Worm (Caenorhabditis elegans) whole organism, early embryonic: ENCODE results near the gene F09C8.2.
A peak's percentile ranks its signal among the peaks of the same experiment; 100 is the strongest.

Source experiments
- B0310.2 ChIP-seq: sonication (generic microtip); optimal IDR thresholded peaks from 2 replicates; lab custom pipeline; 2016; ENCODE audit warnings: mild to moderate bottlenecking, missing genetic modification characterization, missing compliant biosample characterization
- F13C5.2 ChIP-seq: sonication (generic microtip); optimal IDR thresholded peaks from 2 replicates; lab custom pipeline; 2017; ENCODE audit warnings: mild to moderate bottlenecking, missing genetic modification characterization, inconsistent platforms, missing compliant biosample characterization
- aly-1 ChIP-seq: sonication (generic microtip); optimal IDR thresholded peaks from 2 replicates; lab custom pipeline; 2016; ENCODE audit warnings: missing genetic modification characterization, missing compliant biosample characterization
- ama-1 ChIP-seq: fragments of 150-350 bp; optimal IDR thresholded peaks from 2 replicates; lab custom pipeline; 2014
- ceh-13 ChIP-seq: fragments of 200-800 bp; sonication (Bioruptor generic); optimal IDR thresholded peaks from 2 replicates; lab custom pipeline; 2018; ENCODE audit warnings: mild to moderate bottlenecking, missing genetic modification characterization, missing compliant biosample characterization
- ceh-36 ChIP-seq: sonication (generic microtip); optimal IDR thresholded peaks from 2 replicates; lab custom pipeline; 2016; ENCODE audit warnings: missing genetic modification characterization, inconsistent platforms, missing compliant biosample characterization
- ets-7 ChIP-seq: sonication (generic microtip); optimal IDR thresholded peaks from 2 replicates; lab custom pipeline; 2016; ENCODE audit warnings: missing genotype, missing genetic modification characterization, missing compliant biosample characterization
- flt-1 ChIP-seq: fragments of 200-800 bp; sonication (Bioruptor generic); IDR thresholded peaks from 2 replicates; pipeline ENCODE4 v1.3.6; 2022; ENCODE audit warnings: missing genetic modification characterization, missing compliant biosample characterization
- hmbx-1 ChIP-seq: sonication (generic microtip); optimal IDR thresholded peaks from 2 replicates; lab custom pipeline; 2016; ENCODE audit warnings: mild to moderate bottlenecking, missing genetic modification characterization, missing compliant biosample characterization
- hmg-4 ChIP-seq: fragments of 200-800 bp; sonication (Bioruptor generic); optimal IDR thresholded peaks from 2 replicates; lab custom pipeline; 2018; ENCODE audit warnings: mild to moderate bottlenecking, missing genetic modification characterization, missing compliant biosample characterization
- hnd-1 ChIP-seq: sonication (generic microtip); optimal IDR thresholded peaks from 2 replicates; lab custom pipeline; 2016; ENCODE audit warnings: missing genetic modification characterization, missing compliant biosample characterization
- pes-1 ChIP-seq: fragments of 200-800 bp; sonication (Bioruptor generic); IDR thresholded peaks from 2 replicates; pipeline ENCODE4 v1.3.6; 2022; ENCODE audit warnings: missing genetic modification reagents, missing genetic modification characterization, missing compliant biosample characterization
- scrt-1 ChIP-seq: fragments of 200-800 bp; sonication (Bioruptor generic); IDR thresholded peaks from 2 replicates; pipeline ENCODE4 v1.3.6; 2022; ENCODE audit warnings: missing genetic modification characterization, missing compliant biosample characterization
- sea-1 ChIP-seq: fragments of 200-800 bp; sonication (Bioruptor generic); conservative IDR thresholded peaks from 2 replicates; pipeline ENCODE4 v1.3.6; 2022; ENCODE audit warnings: missing genetic modification characterization, missing compliant biosample characterization
- tbx-11 ChIP-seq: fragments of 200-800 bp; sonication (Bioruptor generic); IDR thresholded peaks from 2 replicates; pipeline ENCODE4 v1.3.6; 2022; ENCODE audit warnings: missing genetic modification characterization, missing compliant biosample characterization
- tbx-37 ChIP-seq: fragments of 200-800 bp; sonication (Bioruptor generic); conservative IDR thresholded peaks from 2 replicates; pipeline ENCODE4 v1.3.6; 2022; ENCODE audit warnings: missing genetic modification reagents, missing genetic modification characterization, missing compliant biosample characterization
- tra-4 ChIP-seq: sonication (generic microtip); optimal IDR thresholded peaks from 2 replicates; lab custom pipeline; 2017; ENCODE audit warnings: missing genetic modification characterization, missing compliant biosample characterization

The F09C8.2 gene

DNA sequence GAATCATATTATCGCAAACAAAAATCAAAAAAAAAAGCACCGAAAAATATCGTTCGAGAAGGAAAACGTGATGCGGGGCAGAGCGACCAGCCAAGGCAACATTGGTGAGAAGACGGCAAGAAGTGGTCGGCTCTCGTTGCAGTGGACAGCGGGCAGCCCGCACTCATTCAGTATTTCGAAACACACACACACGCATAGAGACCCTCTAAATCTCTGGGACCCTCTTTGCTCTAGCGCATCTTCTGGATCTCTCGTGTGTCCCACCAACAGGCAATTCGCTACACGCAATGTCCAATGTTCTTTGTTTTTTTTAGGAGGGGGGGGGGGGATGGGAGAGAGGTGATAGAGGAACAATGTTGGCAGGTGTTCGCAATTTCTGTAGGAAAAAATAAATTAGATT is 13.0 kb downstream of the F09C8.2 start:
- no peak for TF ChIP-seq tra-4 (tag; lab: Kevin White, UChicago)
- no peak for TF ChIP-seq pes-1
- TF ChIP-seq ceh-36 (tag; lab: Kevin White, UChicago), result no peak
- no peak for TF ChIP-seq flt-1
- TF ChIP-seq ets-7 (tag; lab: Kevin White, UChicago), result no peak
- peak; percentile 49 for TF ChIP-seq hmg-4 (GFP tag; lab: Kevin White, UChicago)
- TF ChIP-seq F13C5.2 (tag; lab: Kevin White, UChicago), result peak; percentile 42
- TF ChIP-seq tbx-11, result 0 out of 2 replicates have a peak, but pooled peaks have one; percentile 26
- peak; percentile 26; the same call in 1 of the 2 replicates for TF ChIP-seq tbx-37 (GFP tag; lab: Robert Waterston, UW)

DNA sequence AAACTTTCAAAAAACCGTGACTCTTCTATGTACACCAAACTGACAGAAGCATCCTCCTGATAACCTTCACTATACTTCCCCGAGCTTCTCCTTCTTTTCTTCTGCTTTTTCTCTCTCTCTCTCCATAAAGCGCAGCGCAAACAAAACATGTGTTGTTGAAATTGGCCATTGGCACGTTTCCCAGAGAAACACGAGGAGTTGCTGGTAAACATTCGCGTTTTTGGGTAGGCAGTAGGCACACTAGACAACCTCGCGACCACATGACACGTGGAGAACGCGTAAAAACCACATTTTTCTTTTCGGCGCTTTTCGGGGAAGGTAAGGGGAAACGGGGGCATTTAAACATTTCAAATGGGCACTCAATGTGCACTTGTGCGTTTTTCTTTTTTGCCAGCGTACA is 15.8 kb downstream of the F09C8.2 start:
- TF ChIP-seq F13C5.2 (tag; lab: Kevin White, UChicago) (no peak), scrt-1 (GFP tag; lab: Robert Waterston, UW) (no peak), hmg-4 (GFP tag; lab: Kevin White, UChicago) (peak; percentile 20), pes-1 (no peak), tra-4 (tag; lab: Kevin White, UChicago) (no peak), tbx-11 (no peak), sea-1 (GFP tag; lab: Robert Waterston, UW) (no peak)

DNA sequence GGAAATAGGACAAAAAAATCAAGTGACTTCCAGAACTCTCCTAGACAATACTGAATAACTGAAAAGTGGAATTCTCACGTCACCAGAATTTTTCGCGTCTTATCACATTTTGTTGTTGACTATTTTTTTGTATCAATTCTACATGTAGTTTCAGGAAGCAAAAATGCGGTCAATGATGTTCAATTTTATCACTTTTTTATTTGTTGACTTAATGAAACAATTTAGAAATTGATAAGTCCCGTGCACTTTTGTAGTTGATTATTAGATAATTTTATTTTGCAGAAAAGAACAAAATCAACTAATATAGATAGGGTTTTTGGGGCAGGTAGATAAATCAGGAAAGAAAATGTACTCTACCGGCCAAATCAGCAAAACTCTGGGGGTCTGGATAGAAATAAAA is 16.6 kb downstream of the F09C8.2 start:
- TF ChIP-seq tra-4 (tag; lab: Kevin White, UChicago) (no peak), aly-1 (tag; lab: Kevin White, UChicago) (no peak), hmg-4 (GFP tag; lab: Kevin White, UChicago) (no peak), hnd-1 (no peak), sea-1 (GFP tag; lab: Robert Waterston, UW) (no peak), hmbx-1 (no peak), flt-1 (no peak), scrt-1 (GFP tag; lab: Robert Waterston, UW) (no peak), ets-7 (tag; lab: Kevin White, UChicago) (no peak), F13C5.2 (tag; lab: Kevin White, UChicago) (no peak), tbx-37 (GFP tag; lab: Robert Waterston, UW) (no peak), tbx-11 (no peak)

DNA sequence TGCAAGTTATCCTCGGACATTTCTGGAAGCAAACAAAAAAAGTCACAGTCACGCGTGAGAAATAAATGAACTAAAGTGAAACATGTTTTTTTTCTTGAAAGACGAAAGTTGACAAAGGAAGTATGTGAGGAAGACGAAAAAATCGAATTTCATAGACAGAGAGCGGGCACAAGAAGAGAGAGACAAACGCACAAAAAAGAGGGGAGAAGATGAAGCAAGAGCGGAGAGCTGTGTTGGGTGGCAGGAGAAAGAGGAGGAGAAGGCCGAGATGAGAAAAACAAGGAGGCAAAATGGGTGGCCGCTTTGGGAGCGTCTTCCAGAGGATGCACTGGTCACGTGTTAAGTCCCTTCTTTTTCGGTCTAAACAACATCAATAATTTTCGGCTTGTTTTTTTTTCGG is 18.0 kb downstream of the F09C8.2 start, which contains the start of gene ZK1073.1:
Gene ZK1073.1 (minus strand): TSS at position 72 of the 400 bp plus-strand sequence.
- 0 out of 2 replicates have a peak, but pooled peaks have one; percentile 14 for TF ChIP-seq pes-1
- no peak for TF ChIP-seq hnd-1
- no peak for TF ChIP-seq ceh-36 (tag; lab: Kevin White, UChicago)
- no peak for TF ChIP-seq flt-1
- no peak for TF ChIP-seq hmg-4 (GFP tag; lab: Kevin White, UChicago)

DNA sequence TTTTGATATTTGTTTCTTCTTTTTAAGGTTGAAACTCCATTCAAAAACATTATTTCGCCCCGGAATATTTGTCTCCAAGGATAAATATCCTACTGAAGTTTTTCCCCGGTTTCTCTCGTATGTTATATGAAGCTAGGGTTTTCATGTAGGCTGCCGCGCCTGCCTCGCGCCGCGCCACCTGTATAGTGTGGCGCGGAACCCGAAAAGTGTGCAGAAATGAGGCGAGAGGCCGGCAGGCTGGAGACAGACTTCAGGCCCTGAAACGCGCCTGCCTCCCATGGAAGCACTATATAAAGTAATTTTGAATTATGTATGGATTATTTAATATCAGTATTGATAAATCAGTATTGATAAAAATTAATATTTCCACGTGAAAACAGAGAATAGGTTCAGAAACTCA is 22.0 kb downstream of the F09C8.2 start:
- TF ChIP-seq tbx-37 (GFP tag; lab: Robert Waterston, UW) (no peak), tbx-11 (no peak), tra-4 (tag; lab: Kevin White, UChicago) (no peak), pes-1 (no peak), ama-1 (lab: Kevin White, UChicago) (no peak), B0310.2 (tag; lab: Kevin White, UChicago) (no peak), flt-1 (no peak), aly-1 (tag; lab: Kevin White, UChicago) (no peak), ceh-36 (tag; lab: Kevin White, UChicago) (no peak), hnd-1 (no peak), ceh-13 (GFP tag; lab: Kevin White, UChicago) (no peak), ets-7 (tag; lab: Kevin White, UChicago) (no peak), hmg-4 (GFP tag; lab: Kevin White, UChicago) (no peak), sea-1 (GFP tag; lab: Robert Waterston, UW) (no peak), hmbx-1 (no peak), scrt-1 (GFP tag; lab: Robert Waterston, UW) (no peak), F13C5.2 (tag; lab: Kevin White, UChicago) (no peak)

DNA sequence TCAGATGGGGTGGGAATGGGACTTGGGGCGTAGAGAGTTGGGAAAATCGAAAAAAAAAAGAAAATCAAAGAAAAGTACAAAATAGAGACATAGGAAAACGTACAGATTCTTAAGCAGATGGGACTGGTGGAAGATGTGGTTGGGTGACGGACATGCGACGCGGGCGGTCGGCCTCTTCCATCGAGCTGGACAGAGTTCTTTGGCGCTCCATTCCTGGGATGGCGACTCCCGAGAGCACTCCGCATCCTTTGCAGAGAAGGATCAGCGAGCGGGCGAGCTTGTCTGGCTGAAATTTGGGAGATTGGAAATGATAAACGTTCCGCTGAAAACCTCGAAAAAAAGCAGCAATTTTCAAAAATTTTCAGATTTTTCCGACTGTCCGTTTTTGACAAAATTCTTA is 22.5 kb downstream of the F09C8.2 start:
- no peak for TF ChIP-seq tra-4 (tag; lab: Kevin White, UChicago)
- no peak for TF ChIP-seq B0310.2 (tag; lab: Kevin White, UChicago)
- no peak for TF ChIP-seq hmg-4 (GFP tag; lab: Kevin White, UChicago)
- TF ChIP-seq sea-1 (GFP tag; lab: Robert Waterston, UW), result no peak
- TF ChIP-seq tbx-11, result no peak
- TF ChIP-seq aly-1 (tag; lab: Kevin White, UChicago), result no peak

DNA sequence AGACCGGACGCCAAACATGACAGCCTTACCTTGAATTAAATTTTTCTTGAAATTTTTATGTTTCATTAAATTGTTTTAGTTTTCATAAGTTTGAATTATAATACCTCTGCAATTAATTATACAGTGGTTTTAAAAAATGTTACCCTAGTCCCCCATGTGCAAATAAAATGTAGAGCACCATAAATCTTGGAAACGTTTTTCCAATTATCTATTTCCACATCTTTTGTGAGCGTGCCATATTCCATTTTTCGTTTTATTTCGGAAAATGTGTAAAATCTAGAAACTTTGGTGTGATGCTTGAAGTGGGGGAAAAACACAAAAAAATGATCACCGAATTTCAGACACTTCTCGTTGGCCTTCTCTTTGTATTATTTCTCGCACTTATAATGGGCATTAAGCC is 24.2 kb downstream of the F09C8.2 start:
- TF ChIP-seq tra-4 (tag; lab: Kevin White, UChicago), result no peak
- no peak for TF ChIP-seq ceh-13 (GFP tag; lab: Kevin White, UChicago)

DNA sequence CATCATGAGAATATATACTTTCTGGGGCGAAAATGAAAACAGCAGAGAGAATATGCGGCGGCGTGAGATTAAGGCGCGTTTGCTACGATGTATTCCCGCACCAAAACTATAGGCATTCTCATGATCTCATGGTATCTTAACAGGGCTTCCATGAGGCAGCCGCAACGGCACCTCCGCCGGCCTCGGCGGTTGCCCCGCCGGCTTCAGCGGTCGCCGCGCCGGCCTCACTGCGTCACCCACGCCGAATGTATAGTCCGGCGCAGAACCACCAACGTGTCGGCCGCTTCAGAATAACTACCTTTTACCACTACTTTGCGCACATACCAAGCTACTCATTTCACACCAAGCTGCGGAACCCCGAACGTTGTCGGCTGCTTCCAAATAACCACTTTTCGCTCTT is 29.2 kb downstream of the F09C8.2 start:
- TF ChIP-seq sea-1 (GFP tag; lab: Robert Waterston, UW) (no peak), tra-4 (tag; lab: Kevin White, UChicago) (no peak), ceh-13 (GFP tag; lab: Kevin White, UChicago) (no peak), hnd-1 (no peak), F13C5.2 (tag; lab: Kevin White, UChicago) (no peak), aly-1 (tag; lab: Kevin White, UChicago) (no peak), scrt-1 (GFP tag; lab: Robert Waterston, UW) (no peak), ama-1 (lab: Kevin White, UChicago) (no peak), hmg-4 (GFP tag; lab: Kevin White, UChicago) (no peak), ets-7 (tag; lab: Kevin White, UChicago) (no peak), tbx-11 (no peak), hmbx-1 (no peak), B0310.2 (tag; lab: Kevin White, UChicago) (no peak), pes-1 (no peak), tbx-37 (GFP tag; lab: Robert Waterston, UW) (no peak), ceh-36 (tag; lab: Kevin White, UChicago) (no peak), flt-1 (no peak)
